Fruit fly (Drosophila melanogaster): ENCODE results near the gene emei.

The emei gene

dm6 chr3L:11085810-11086209, 23.7 kb upstream of the emei start (continued):
- TF ChIP-seq BEAF-32 (GFP tag; optimal IDR thresholded peaks at IDR 0.05) (no peak), CG15601 (tag; optimal IDR thresholded peaks at IDR 0.05) (no peak), Antp (GFP tag; optimal IDR thresholded peaks at IDR 0.05) (no peak), schlank (tag; optimal IDR thresholded peaks at IDR 0.05) (no peak), rib (GFP tag; IDR thresholded peaks at IDR 0.05) (no peak), CG3995 (GFP tag; optimal IDR thresholded peaks at IDR 0.05) (no peak), Dfd (GFP tag; optimal IDR thresholded peaks at IDR 0.05) (no peak), gt (GFP tag; IDR thresholded peaks at IDR 0.05) (no peak), ap (GFP tag; IDR thresholded peaks at IDR 0.05) (no peak), CG12071 (GFP tag; optimal IDR thresholded peaks at IDR 0.05) (peak; percentile 50), ash1 (GFP tag; optimal IDR thresholded peaks at IDR 0.05) (no peak), vfl (GFP tag; optimal IDR thresholded peaks at IDR 0.05) (no peak), wdn (GFP tag; IDR thresholded peaks at IDR 0.05) (no peak), ttk (GFP tag; IDR thresholded peaks at IDR 0.05) (no peak), disco-r (GFP tag; optimal IDR thresholded peaks at IDR 0.05) (no peak), CG12769 (tag; optimal IDR thresholded peaks at IDR 0.05) (no peak), CG2678 (tag; optimal IDR thresholded peaks at IDR 0.05) (peak; percentile 4), CG5245 (GFP tag; optimal IDR thresholded peaks at IDR 0.05) (no peak), CG2202 (tag; optimal IDR thresholded peaks at IDR 0.05) (no peak), usp (GFP tag; optimal IDR thresholded peaks at IDR 0.05) (no peak), CG12219 (GFP tag; optimal IDR thresholded peaks at IDR 0.05) (no peak), cg (GFP tag; optimal IDR thresholded peaks at IDR 0.05) (peak; percentile 46), Rx (GFP tag; IDR thresholded peaks at IDR 0.05) (no peak), repo (GFP tag; optimal IDR thresholded peaks at IDR 0.05) (no peak), CG6175 (GFP tag; IDR thresholded peaks at IDR 0.05) (no peak), mirr (GFP tag; optimal IDR thresholded peaks at IDR 0.05) (peak; percentile 80), insv (GFP tag; optimal IDR thresholded peaks at IDR 0.05) (no peak), CG9932 (GFP tag; IDR thresholded peaks at IDR 0.05) (no peak), CG31441 (GFP tag; IDR thresholded peaks at IDR 0.05) (no peak), sna (GFP tag; IDR thresholded peaks at IDR 0.05; ENCODE audit: partially characterized antibody) (no peak)

dm6 chr3L:11089805-11090440, 19.6 kb upstream of the emei start:
- TF ChIP-seq Hand (GFP tag; optimal IDR thresholded peaks at IDR 0.05) (peak; percentile 82), mld (GFP tag; IDR thresholded peaks at IDR 0.05; ENCODE audit: partially characterized antibody) (no peak), CG11723 (GFP tag; optimal IDR thresholded peaks at IDR 0.05) (peak; percentile 91), nmo (GFP tag; optimal IDR thresholded peaks at IDR 0.05) (peak; percentile 96), esg (GFP tag; conservative IDR thresholded peaks at IDR 0.05) (peak; percentile 80), CG13287 (GFP tag; IDR thresholded peaks at IDR 0.05; ENCODE audit: partially characterized antibody) (peak; percentile 47; the same call in 1 of the 2 replicates), B-H2 (GFP tag; optimal IDR thresholded peaks at IDR 0.05) (no peak), PHDP (tag; optimal IDR thresholded peaks at IDR 0.05) (peak; percentile 89), lola (GFP tag; optimal IDR thresholded peaks at IDR 0.05) (peak in 1 of 3 experiments; percentile 96), Tbp (GFP tag; optimal IDR thresholded peaks at IDR 0.05) (no peak), CG7372 (GFP tag; IDR thresholded peaks at IDR 0.05) (peak; percentile 72; the same call in 1 of the 2 replicates), gcm2 (GFP tag; optimal IDR thresholded peaks at IDR 0.05) (peak; percentile 91), Bgb (GFP tag; IDR thresholded peaks at IDR 0.05; ENCODE audit: partially characterized antibody) (no peak), dmrt99B (tag; optimal IDR thresholded peaks at IDR 0.05) (peak; percentile 94), bcd (GFP tag; optimal IDR thresholded peaks at IDR 0.05) (peak; percentile 88), Dll (GFP tag; IDR thresholded peaks at IDR 0.05; ENCODE audit: partially characterized antibody) (0 out of 4 replicates have a peak, but pooled peaks have one; percentile 25), CG2199 (GFP tag; IDR thresholded peaks at IDR 0.05) (peak; percentile 61; the same call in 2 of the 3 replicates), CG8765 (GFP tag; IDR thresholded peaks at IDR 0.05) (peak; percentile 50), Sox102F (GFP tag; optimal IDR thresholded peaks at IDR 0.05) (peak; percentile 93), insv (GFP tag; optimal IDR thresholded peaks at IDR 0.05) (peak in 1 of 2 experiments; percentile 62), CG7357 (GFP tag; IDR thresholded peaks at IDR 0.05) (no peak; the same call in none of the 3 replicates), MTF-1 (GFP tag; optimal IDR thresholded peaks at IDR 0.05; ENCODE audit: borderline replicate concordance) (peak; percentile 76)
